Fruit fly (Drosophila melanogaster): ENCODE results near the gene CG32225.

dm6 chr3L:20281254-20281653 is 24.8 kb downstream of the CG32225 start:
- TF ChIP-seq CG33017 (tag; optimal IDR thresholded peaks at IDR 0.05) = no peak
- no peak for TF ChIP-seq tj (GFP tag; optimal IDR thresholded peaks at IDR 0.05)
- no peak for TF ChIP-seq pad (GFP tag; optimal IDR thresholded peaks at IDR 0.05)
